In the genomic region with DNA sequence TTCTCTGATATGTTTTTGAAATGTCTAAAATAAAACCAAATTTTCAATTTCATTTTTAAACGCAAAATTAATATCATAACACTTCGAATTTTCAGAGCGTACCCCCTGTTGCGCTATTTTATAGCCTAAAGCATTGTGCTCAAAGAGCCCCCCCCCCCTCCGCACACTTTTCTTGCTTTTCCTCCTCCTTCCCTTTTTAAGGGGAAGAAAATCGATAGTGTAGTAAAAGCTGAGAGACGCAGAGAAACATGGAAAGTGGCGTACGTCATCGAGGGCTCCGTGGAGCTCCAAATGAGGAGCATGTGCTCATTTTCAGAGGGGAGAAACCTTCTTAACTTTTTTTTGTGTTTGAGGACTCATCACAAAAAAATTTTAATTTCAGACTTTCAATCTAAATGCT, we compare ENCODE assay signal across 3 worm cellular contexts.
A peak's percentile ranks its signal among the peaks of the same experiment; 100 is the strongest.
TF ChIP-seq lines count a peak whose summit lies in the region.

cccp-1 (plus strand) TSS at position 377 of the 400 bp plus-strand sequence.

TF ChIP-seq in whole organism, L1 larva, 84 proteins besides CTCF, POLR2A, EP300 and RAD21 (continued from another document):
- TF ChIP-seq nhr-237 (tag; optimal IDR thresholded peaks at IDR 0.05; lab: Kevin White, UChicago) (no peak), lsy-2 (tag; optimal IDR thresholded peaks at IDR 0.05; lab: Kevin White, UChicago) (peak; percentile 8 to 43), mep-1 (tag; optimal IDR thresholded peaks at IDR 0.05; lab: Kevin White, UChicago) (peak; percentile 42), tbx-2 (tag; optimal IDR thresholded peaks at IDR 0.05; lab: Kevin White, UChicago) (peak; percentile 8), tlp-1 (tag; optimal IDR thresholded peaks at IDR 0.05; lab: Kevin White, UChicago) (no peak), ztf-11 (tag; optimal IDR thresholded peaks at IDR 0.05; lab: Kevin White, UChicago) (no peak), blmp-1 (tag; optimal IDR thresholded peaks at IDR 0.05; lab: Kevin White, UChicago) (no peak), egl-27 (tag; optimal IDR thresholded peaks at IDR 0.05; lab: Kevin White, UChicago) (no peak), efl-1 (optimal IDR thresholded peaks at IDR 0.05; lab: Kevin White, UChicago) (peak; percentile 45 to 55), efl-1 (GFP tag; optimal IDR thresholded peaks at IDR 0.05 in 1 of 2; lab: Kevin White, UChicago) (peak in 1 of 2 experiments; percentile 21), unc-30 (tag; optimal IDR thresholded peaks at IDR 0.05; lab: Kevin White, UChicago) (no peak), egl-13 (tag; optimal IDR thresholded peaks at IDR 0.05; lab: Kevin White, UChicago) (no peak), nhr-47 (tag; optimal IDR thresholded peaks at IDR 0.05; lab: Kevin White, UChicago) (peak; percentile 58), ceh-90 (tag; optimal IDR thresholded peaks at IDR 0.05; lab: Kevin White, UChicago) (no peak), unc-130 (tag; optimal IDR thresholded peaks at IDR 0.05; lab: Kevin White, UChicago) (no peak), pag-3 (tag; optimal IDR thresholded peaks at IDR 0.05; lab: Kevin White, UChicago; ENCODE audit: borderline replicate concordance, insufficient read depth) (no peak), unc-86 (tag; optimal IDR thresholded peaks at IDR 0.05; lab: Kevin White, UChicago) (peak; percentile 53), lin-15B (tag; optimal IDR thresholded peaks at IDR 0.05; lab: Kevin White, UChicago) (no peak), fkh-8 (tag; optimal IDR thresholded peaks at IDR 0.05; lab: Kevin White, UChicago) (peak; percentile 72), lin-35 (GFP tag; optimal IDR thresholded peaks at IDR 0.05; lab: Kevin White, UChicago) (peak in 1 of 2 experiments; percentile 39), ceh-82 (tag; optimal IDR thresholded peaks at IDR 0.05; lab: Kevin White, UChicago) (peak; percentile 18 to 61 (median 47)), dpl-1 (GFP tag; optimal IDR thresholded peaks at IDR 0.05; lab: Kevin White, UChicago) (peak in 1 of 3 experiments; percentile 46), snu-23 (GFP tag; optimal IDR thresholded peaks at IDR 0.05; lab: Kevin White, UChicago) (peak; percentile 15), lin-13 (GFP tag; optimal IDR thresholded peaks at IDR 0.05; lab: Kevin White, UChicago) (no peak), C16A3.4 (tag; optimal IDR thresholded peaks at IDR 0.05; lab: Kevin White, UChicago) (no peak), F16B12.6 (tag; optimal IDR thresholded peaks at IDR 0.05; lab: Kevin White, UChicago) (peak; percentile 24), skn-1 (tag; optimal IDR thresholded peaks at IDR 0.05; lab: Kevin White, UChicago) (no peak), ama-1 (optimal IDR thresholded peaks at IDR 0.05; lab: Kevin White, UChicago) (no peak), aha-1 (tag; optimal IDR thresholded peaks at IDR 0.05; lab: Kevin White, UChicago) (no peak), elt-2 (tag; optimal IDR thresholded peaks at IDR 0.05; lab: Kevin White, UChicago) (no peak), unc-62 (GFP tag; optimal IDR thresholded peaks at IDR 0.05; lab: Kevin White, UChicago) (no peak), lir-3 (tag; optimal IDR thresholded peaks at IDR 0.05; lab: Kevin White, UChicago; ENCODE audit: poor library complexity) (no peak), lin-14 (GFP tag; optimal IDR thresholded peaks at IDR 0.05; lab: Kevin White, UChicago) (peak; percentile 84), ets-5 (GFP tag; IDR thresholded peaks at IDR 0.05; lab: Robert Waterston, UW) (no peak), fkh-10 (GFP tag; optimal IDR thresholded peaks at IDR 0.05; lab: Kevin White, UChicago) (peak; percentile 30), hlh-17 (GFP tag; optimal IDR thresholded peaks at IDR 0.05; lab: Kevin White, UChicago; ENCODE audit: borderline replicate concordance) (no peak), dsc-1 (tag; optimal IDR thresholded peaks at IDR 0.05; lab: Kevin White, UChicago) (peak; percentile 8), nhr-71 (tag; optimal IDR thresholded peaks at IDR 0.05; lab: Kevin White, UChicago) (no peak), ceh-8 (GFP tag; optimal IDR thresholded peaks at IDR 0.05; lab: Kevin White, UChicago) (no peak), ceh-88 (GFP tag; IDR thresholded peaks at IDR 0.05; lab: Robert Waterston, UW) (no peak)

TF ChIP-seq in whole organism, L2 larva, 48 proteins besides CTCF, POLR2A, EP300 and RAD21 (continued from another document):
- no peak for TF ChIP-seq ceh-82 (tag; optimal IDR thresholded peaks at IDR 0.05; lab: Kevin White, UChicago)
- TF ChIP-seq skn-1 (tag; optimal IDR thresholded peaks at IDR 0.05; lab: Kevin White, UChicago) = no peak
- no peak for TF ChIP-seq egl-27 (tag; optimal IDR thresholded peaks at IDR 0.05; lab: Kevin White, UChicago)
- TF ChIP-seq mab-5 (tag; optimal IDR thresholded peaks at IDR 0.05; lab: Kevin White, UChicago) = peak; percentile 2
- TF ChIP-seq peb-1 (tag; optimal IDR thresholded peaks at IDR 0.05; lab: Kevin White, UChicago) = no peak
- no peak for TF ChIP-seq R02D3.7 (tag; optimal IDR thresholded peaks at IDR 0.05; lab: Kevin White, UChicago)
- TF ChIP-seq sma-3 (GFP tag; optimal IDR thresholded peaks at IDR 0.05; lab: Kevin White, UChicago) = no peak
- peak in 1 of 2 experiments; percentile 54 for TF ChIP-seq mdl-1 (tag; optimal IDR thresholded peaks at IDR 0.05; lab: Kevin White, UChicago)
- TF ChIP-seq ztf-1 (GFP tag; conservative IDR thresholded peaks at IDR 0.05; lab: Robert Waterston, UW) = no peak

TF ChIP-seq in whole organism, L4 larva, 104 proteins besides CTCF, POLR2A, EP300 and RAD21 (continued from another document):
- TF ChIP-seq zip-2 (tag; optimal IDR thresholded peaks at IDR 0.05; lab: Kevin White, UChicago) = no peak
- TF ChIP-seq hif-1 (tag; optimal IDR thresholded peaks at IDR 0.05; lab: Kevin White, UChicago) = no peak
- TF ChIP-seq unc-39 (tag; optimal IDR thresholded peaks at IDR 0.05; lab: Kevin White, UChicago) = no peak
- no peak for TF ChIP-seq nhr-48 (tag; optimal IDR thresholded peaks at IDR 0.05; lab: Kevin White, UChicago)
- TF ChIP-seq madf-5 (GFP tag; IDR thresholded peaks at IDR 0.05; lab: Robert Waterston, UW) = no peak
- TF ChIP-seq R02D3.7 (tag; optimal IDR thresholded peaks at IDR 0.05; lab: Kevin White, UChicago) = no peak
- no peak for TF ChIP-seq nhr-10 (tag; optimal IDR thresholded peaks at IDR 0.05; lab: Kevin White, UChicago)
- no peak for TF ChIP-seq lir-3 (tag; optimal IDR thresholded peaks at IDR 0.05; lab: Kevin White, UChicago)
- TF ChIP-seq rbr-2 (tag; optimal IDR thresholded peaks at IDR 0.05; lab: Kevin White, UChicago) = peak; percentile 45
- TF ChIP-seq ama-1 (optimal IDR thresholded peaks at IDR 0.05; lab: Kevin White, UChicago) = no peak
- TF ChIP-seq nhr-76 (tag; optimal IDR thresholded peaks at IDR 0.05; lab: Kevin White, UChicago) = no peak
- TF ChIP-seq dpl-1 (GFP tag; optimal IDR thresholded peaks at IDR 0.05; lab: Kevin White, UChicago) = no peak
- TF ChIP-seq cey-2 (tag; optimal IDR thresholded peaks at IDR 0.05; lab: Kevin White, UChicago; ENCODE audit: borderline replicate concordance, insufficient read depth) = no peak
- no peak for TF ChIP-seq lin-13 (GFP tag; optimal IDR thresholded peaks at IDR 0.05; lab: Kevin White, UChicago)
- peak; percentile 89 for TF ChIP-seq aha-1 (tag; lab: Kevin White, UChicago)
- no peak for TF ChIP-seq pha-4 (GFP tag; IDR thresholded peaks at IDR 0.05; lab: Robert Waterston, UW)
- TF ChIP-seq pha-4 (tag; optimal IDR thresholded peaks at IDR 0.05; lab: Kevin White, UChicago) = no peak
- no peak for TF ChIP-seq aly-2 (tag; optimal IDR thresholded peaks at IDR 0.05; lab: Kevin White, UChicago)
- TF ChIP-seq dve-1 (tag; optimal IDR thresholded peaks at IDR 0.05; lab: Kevin White, UChicago; ENCODE audit: insufficient read depth) = peak; percentile 9
- no peak for TF ChIP-seq ZK337.2 (GFP tag; IDR thresholded peaks at IDR 0.05; lab: Robert Waterston, UW)
- no peak for TF ChIP-seq lin-39 (tag; optimal IDR thresholded peaks at IDR 0.05; lab: Kevin White, UChicago)
- TF ChIP-seq F49E8.2 (tag; optimal IDR thresholded peaks at IDR 0.05; lab: Kevin White, UChicago; ENCODE audit: borderline replicate concordance) = no peak
- no peak for TF ChIP-seq daf-12 (tag; optimal IDR thresholded peaks at IDR 0.05; lab: Kevin White, UChicago)
- no peak for TF ChIP-seq lin-15B (tag; optimal IDR thresholded peaks at IDR 0.05; lab: Kevin White, UChicago)
- TF ChIP-seq mxl-2 (GFP tag; conservative IDR thresholded peaks at IDR 0.05; lab: Robert Waterston, UW) = no peak
- no peak for TF ChIP-seq unc-130 (GFP tag; optimal IDR thresholded peaks at IDR 0.05; lab: Kevin White, UChicago)
- TF ChIP-seq nhr-77 (tag; optimal IDR thresholded peaks at IDR 0.05; lab: Kevin White, UChicago) = no peak
- TF ChIP-seq lsy-2 (tag; optimal IDR thresholded peaks at IDR 0.05; lab: Kevin White, UChicago) = peak in 1 of 2 experiments; percentile 43
- no peak for TF ChIP-seq lim-7 (GFP tag; IDR thresholded peaks at IDR 0.05; lab: Robert Waterston, UW)
- peak; percentile 23 for TF ChIP-seq nhr-11 (tag; optimal IDR thresholded peaks at IDR 0.05; lab: Kevin White, UChicago)
- no peak for TF ChIP-seq snpc-4 (tag; optimal IDR thresholded peaks at IDR 0.05; lab: Kevin White, UChicago)
- no peak for TF ChIP-seq nhr-28 (tag; optimal IDR thresholded peaks at IDR 0.05; lab: Kevin White, UChicago)
- TF ChIP-seq F10B5.3 (tag; optimal IDR thresholded peaks at IDR 0.05; lab: Kevin White, UChicago) = no peak
- no peak for TF ChIP-seq D1046.2 (GFP tag; IDR thresholded peaks at IDR 0.05; lab: Robert Waterston, UW)
- peak; percentile 35; the same call in 1 of the 2 replicates for TF ChIP-seq egl-43 (GFP tag; IDR thresholded peaks at IDR 0.05; lab: Robert Waterston, UW)
- no peak for TF ChIP-seq skn-1 (tag; optimal IDR thresholded peaks at IDR 0.05; lab: Kevin White, UChicago)
- TF ChIP-seq T26A8.4 (GFP tag; IDR thresholded peaks at IDR 0.05; lab: Robert Waterston, UW) = no peak
- TF ChIP-seq Y48G9A.11 (GFP tag; IDR thresholded peaks at IDR 0.05; lab: Robert Waterston, UW) = no peak
- no peak for TF ChIP-seq lin-29 (GFP tag; IDR thresholded peaks at IDR 0.05; lab: Robert Waterston, UW)
- TF ChIP-seq hmg-1.1 (GFP tag; IDR thresholded peaks at IDR 0.05; lab: Robert Waterston, UW) = peak; percentile 43; the same call in 1 of the 2 replicates
- TF ChIP-seq ceh-44 (GFP tag; IDR thresholded peaks at IDR 0.05; lab: Robert Waterston, UW) = no peak
- TF ChIP-seq ces-1 (GFP tag; optimal IDR thresholded peaks at IDR 0.05; lab: Kevin White, UChicago) = no peak
- TF ChIP-seq hlh-30 (tag; optimal IDR thresholded peaks at IDR 0.05; lab: Kevin White, UChicago; ENCODE audit: insufficient read depth) = peak; percentile 55
- no peak for TF ChIP-seq hlh-11 (tag; optimal IDR thresholded peaks at IDR 0.05; lab: Kevin White, UChicago)
- TF ChIP-seq arid-1 (GFP tag; conservative IDR thresholded peaks at IDR 0.05; lab: Robert Waterston, UW) = 0 out of 2 replicates have a peak, but pooled peaks have one; percentile 21
- no peak for TF ChIP-seq mxl-3 (GFP tag; optimal IDR thresholded peaks at IDR 0.05; lab: Kevin White, UChicago)
- no peak for TF ChIP-seq ZK546.5 (tag; optimal IDR thresholded peaks at IDR 0.05; lab: Kevin White, UChicago)
- peak in 1 of 2 experiments; percentile 45 for TF ChIP-seq mdl-1 (tag; optimal IDR thresholded peaks at IDR 0.05; lab: Kevin White, UChicago)
- TF ChIP-seq vab-7 (GFP tag; IDR thresholded peaks at IDR 0.05; lab: Robert Waterston, UW) = no peak
- no peak for TF ChIP-seq Y5F2A.4 (GFP tag; optimal IDR thresholded peaks at IDR 0.05; lab: Kevin White, UChicago)
